Worm (Caenorhabditis elegans): ENCODE measurements around the gene prx-6.

DNA sequence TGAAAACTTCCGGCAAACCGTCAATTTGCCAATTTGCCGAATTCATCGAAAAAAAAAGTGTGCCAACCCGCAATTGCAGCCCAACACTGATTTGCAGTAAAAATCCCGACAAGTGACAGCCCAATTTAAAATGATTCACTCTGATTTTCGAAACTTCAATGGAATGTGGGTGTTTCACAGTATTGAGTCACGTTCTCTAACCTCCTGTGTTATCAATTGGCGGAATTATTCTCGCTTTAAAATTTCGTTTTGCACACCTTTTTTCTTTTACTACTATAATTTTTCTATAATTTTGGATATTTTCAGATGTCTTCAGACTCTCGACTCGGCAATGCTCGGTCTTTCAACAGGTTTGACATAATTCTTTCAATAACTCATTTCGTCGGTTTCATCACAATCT is 2.4 kb upstream of the prx-6 start, which contains the start of gene F39G3.5:
- no peak for TF ChIP-seq R02D3.7 (tag; optimal IDR thresholded peaks at IDR 0.05)
- no peak for TF ChIP-seq unc-62 (GFP tag; optimal IDR thresholded peaks at IDR 0.05 in 1 of 2)
- TF ChIP-seq unc-62 (tag; optimal IDR thresholded peaks at IDR 0.05) = no peak
- no peak for TF ChIP-seq Y105C5A.15 (GFP tag; IDR thresholded peaks at IDR 0.05)
- no peak for TF ChIP-seq saeg-2 (GFP tag; IDR thresholded peaks at IDR 0.05)
- TF ChIP-seq lsy-2 (tag; optimal IDR thresholded peaks at IDR 0.05) = no peak
- TF ChIP-seq madf-5 (GFP tag; IDR thresholded peaks at IDR 0.05) = no peak
- no peak for TF ChIP-seq nhr-76 (tag; optimal IDR thresholded peaks at IDR 0.05)
- no peak for TF ChIP-seq ama-1 (optimal IDR thresholded peaks at IDR 0.05)

Measured in whole organism, L4 larva.